Fruit fly (Drosophila melanogaster) whole organism, prepupa: ENCODE measurements around the gene CG32409.

Experiments used
- CG11762 ChIP-seq: fragments of 200-800 bp; sonication (Bioruptor generic); optimal IDR thresholded peaks from 3 replicates; lab custom pipeline; 2016; ENCODE audit warnings: missing biosample characterization, missing genetic modification characterization; ENCODE audit not compliant: insufficient read depth
- CG6854 ChIP-seq: fragments of 200-800 bp; sonication (Bioruptor generic); optimal IDR thresholded peaks from 2 replicates; lab custom pipeline; 2017; ENCODE audit warnings: missing biosample characterization, mild to moderate bottlenecking, missing genetic modification characterization
- CG8632 ChIP-seq: fragments of 200-800 bp; sonication (Bioruptor generic); optimal IDR thresholded peaks from 3 replicates; lab custom pipeline; 2016; ENCODE audit warnings: missing biosample characterization, missing genetic modification characterization
- Eip78C ChIP-seq: fragments of 200-800 bp; sonication (Bioruptor generic); peaks from one replicate; lab custom pipeline; 2016; ENCODE audit warnings: missing biosample characterization, missing genetic modification characterization
- Ets21C ChIP-seq: fragments of 200-800 bp; sonication (Bioruptor generic); optimal IDR thresholded peaks from 3 replicates; lab custom pipeline; 2016; ENCODE audit warnings: missing biosample characterization, missing genetic modification characterization
- Ets96B ChIP-seq: fragments of 200-800 bp; optimal IDR thresholded peaks from 2 replicates; lab custom pipeline; 2019; ENCODE audit warnings: missing biosample characterization, mild to moderate bottlenecking, missing genetic modification characterization, moderate library complexity
- Lpt ChIP-seq: fragments of 200-800 bp; sonication (Bioruptor generic); optimal IDR thresholded peaks from 3 replicates; lab custom pipeline; 2016; ENCODE audit warnings: missing biosample characterization, missing genetic modification characterization
- OdsH ChIP-seq: fragments of 200-800 bp; sonication (Bioruptor generic); optimal IDR thresholded peaks from 3 replicates; lab custom pipeline; 2016; ENCODE audit warnings: missing biosample characterization, missing genetic modification characterization
- acj6 ChIP-seq: fragments of 200-800 bp; sonication (Bioruptor generic); optimal IDR thresholded peaks from 3 replicates; lab custom pipeline; 2016; ENCODE audit warnings: missing biosample characterization, missing genetic modification characterization
- esn ChIP-seq: fragments of 200-800 bp; sonication (Bioruptor generic); optimal IDR thresholded peaks from 2 replicates; lab custom pipeline; 2016; ENCODE audit warnings: missing biosample characterization, mild to moderate bottlenecking, missing genetic modification characterization, moderate library complexity
- fkh ChIP-seq: fragments of 200-800 bp; sonication (Bioruptor generic); optimal IDR thresholded peaks from 3 replicates; lab custom pipeline; 2017; ENCODE audit warnings: missing biosample characterization, mild to moderate bottlenecking, missing genetic modification characterization, moderate library complexity
- lz ChIP-seq: fragments of 200-800 bp; sonication (Bioruptor generic); optimal IDR thresholded peaks from 3 replicates; lab custom pipeline; 2016; ENCODE audit warnings: missing biosample characterization, missing genetic modification characterization
- spab ChIP-seq: fragments of 200-800 bp; sonication (Bioruptor generic); optimal IDR thresholded peaks from 2 replicates; lab custom pipeline; 2017; ENCODE audit warnings: missing biosample characterization, mild to moderate bottlenecking, missing genetic modification characterization, missing genetic modification reagents

- no peak for TF ChIP-seq fkh
- no peak for TF ChIP-seq esn (GFP tag; lab: Kevin White, UChicago)
- no peak for TF ChIP-seq acj6 (GFP tag; lab: Kevin White, UChicago)
- TF ChIP-seq Lpt (GFP tag; lab: Kevin White, UChicago) = no peak
- no peak for TF ChIP-seq Ets21C (GFP tag; lab: Kevin White, UChicago)
- TF ChIP-seq spab (GFP tag; lab: Kevin White, UChicago) = no peak
- no peak for TF ChIP-seq CG8632
- TF ChIP-seq CG6854 (GFP tag; lab: Kevin White, UChicago) = no peak
- no peak for TF ChIP-seq OdsH (GFP tag; lab: Kevin White, UChicago)
- no peak for TF ChIP-seq Ets96B (tag; lab: Kevin White, UChicago)
- no peak for TF ChIP-seq CG11762 (GFP tag; lab: Kevin White, UChicago)
- TF ChIP-seq lz (GFP tag; lab: Kevin White, UChicago) = no peak
- TF ChIP-seq Eip78C = no peak
Observed at dm6 chr3L:5856081-5856826, 43.1 kb upstream of the CG32409 start.
